Worm (Caenorhabditis elegans): ENCODE data around the gene R09D1.14.
A peak's percentile ranks its signal among the peaks of the same experiment; 100 is the strongest.

The R09D1.14 gene

DNA sequence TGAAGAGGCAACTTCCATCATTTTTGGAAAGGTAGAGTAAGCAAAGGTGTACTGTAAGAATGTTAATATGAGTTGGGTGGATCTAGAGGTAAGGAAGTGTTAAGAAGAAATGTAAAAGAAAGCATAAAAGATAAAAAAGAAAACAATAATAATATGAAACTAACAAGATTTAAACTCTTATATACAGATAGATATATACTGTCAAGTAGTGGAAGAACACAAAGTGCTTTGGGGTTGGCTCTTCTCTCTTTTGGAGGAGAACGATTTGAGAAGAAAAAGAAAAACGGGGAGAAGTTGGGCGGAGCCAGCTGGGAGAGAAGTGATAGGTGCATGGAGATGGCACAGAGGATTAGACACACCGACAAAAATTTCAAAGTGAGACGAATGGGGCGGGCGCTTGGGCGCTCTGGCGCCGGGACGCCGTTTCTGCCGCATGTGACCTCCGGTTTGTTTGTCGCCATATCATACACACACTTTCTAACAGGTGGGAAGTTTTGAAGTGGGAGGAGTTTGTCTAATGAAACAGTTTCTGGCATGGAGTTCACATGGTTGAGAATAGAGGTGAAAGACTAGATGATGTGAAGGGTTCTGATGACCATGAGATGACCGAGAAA lies 28.1 kb upstream of the R09D1.14 start, which contains the start of gene T19H5.4 (continued):
- no peak for TF ChIP-seq him-1 (tag; optimal IDR thresholded peaks at IDR 0.05)
- peak; percentile 90 for TF ChIP-seq nhr-80 (tag; optimal IDR thresholded peaks at IDR 0.05)
- TF ChIP-seq lin-40 (tag; optimal IDR thresholded peaks at IDR 0.05) = peak; percentile 47
- TF ChIP-seq F33H1.4 (GFP tag; IDR thresholded peaks at IDR 0.05) = no peak
- peak; percentile 56; the same call in 1 of the 2 replicates for TF ChIP-seq B0336.3 (GFP tag; IDR thresholded peaks at IDR 0.05)
- TF ChIP-seq sea-2 (GFP tag; IDR thresholded peaks at IDR 0.05) = 0 out of 2 replicates have a peak, but pooled peaks have one; percentile 30
- no peak for TF ChIP-seq akir-1 (GFP tag; optimal IDR thresholded peaks at IDR 0.05)
- no peak for TF ChIP-seq aptf-3 (GFP tag; IDR thresholded peaks at IDR 0.05)
- TF ChIP-seq attf-3 (GFP tag; conservative IDR thresholded peaks at IDR 0.05) = no peak
- 0 out of 2 replicates have a peak, but pooled peaks have one; percentile 65 for TF ChIP-seq let-526 (GFP tag; IDR thresholded peaks at IDR 0.05)
- no peak for TF ChIP-seq Y95B8A.8 (GFP tag; IDR thresholded peaks at IDR 0.05)
- TF ChIP-seq Y56A3A.18 (GFP tag; IDR thresholded peaks at IDR 0.05) = no peak
- no peak for TF ChIP-seq bed-2 (GFP tag; IDR thresholded peaks at IDR 0.05)
- TF ChIP-seq tbx-9 (tag; optimal IDR thresholded peaks at IDR 0.05; ENCODE audit: borderline replicate concordance) = no peak
- TF ChIP-seq repo-1 (tag; optimal IDR thresholded peaks at IDR 0.05) = no peak
- no peak for TF ChIP-seq B0035.1 (tag; optimal IDR thresholded peaks at IDR 0.05)
- no peak for TF ChIP-seq F37B4.10 (GFP tag; IDR thresholded peaks at IDR 0.05)
- TF ChIP-seq T26A5.8 (tag; optimal IDR thresholded peaks at IDR 0.05) = no peak
- TF ChIP-seq gei-17 (GFP tag; optimal IDR thresholded peaks at IDR 0.05) = no peak
- TF ChIP-seq nhr-27 (tag; optimal IDR thresholded peaks at IDR 0.05) = no peak
- peak; percentile 38; the same call in 1 of the 2 replicates for TF ChIP-seq egrh-3 (GFP tag; IDR thresholded peaks at IDR 0.05)
- peak; percentile 80 for TF ChIP-seq ztf-26 (tag; optimal IDR thresholded peaks at IDR 0.05)
- no peak for TF ChIP-seq fkh-3 (tag; optimal IDR thresholded peaks at IDR 0.05)
- TF ChIP-seq B0019.2 (GFP tag; conservative IDR thresholded peaks at IDR 0.05) = no peak
- peak; percentile 33; the same call in 1 of the 2 replicates for TF ChIP-seq mcd-1 (GFP tag; IDR thresholded peaks at IDR 0.05)
- TF ChIP-seq B0261.1 (tag; optimal IDR thresholded peaks at IDR 0.05) = no peak
- no peak for TF ChIP-seq F23B12.7 (tag; optimal IDR thresholded peaks at IDR 0.05; ENCODE audit: insufficient read depth)
- TF ChIP-seq mel-28 (tag; optimal IDR thresholded peaks at IDR 0.05; ENCODE audit: borderline replicate concordance) = no peak
- TF ChIP-seq dox-1 (GFP tag; IDR thresholded peaks at IDR 0.05) = peak; percentile 44; the same call in 1 of the 2 replicates
- TF ChIP-seq unc-130 (GFP tag; optimal IDR thresholded peaks at IDR 0.05) = no peak
- no peak for TF ChIP-seq nfya-1 (tag; optimal IDR thresholded peaks at IDR 0.05; ENCODE audit: borderline replicate concordance, insufficient read depth)
- no peak for TF ChIP-seq athp-1 (tag; optimal IDR thresholded peaks at IDR 0.05)
- no peak for TF ChIP-seq lin-35 (GFP tag; optimal IDR thresholded peaks at IDR 0.05)
- no peak for TF ChIP-seq die-1 (tag; optimal IDR thresholded peaks at IDR 0.05)
- TF ChIP-seq cebp-1 (GFP tag; IDR thresholded peaks at IDR 0.05) = peak; percentile 61; the same call in 1 of the 2 replicates
- TF ChIP-seq cebp-1 (tag; optimal IDR thresholded peaks at IDR 0.05) = peak; percentile 82
- no peak for TF ChIP-seq mxl-1 (tag; optimal IDR thresholded peaks at IDR 0.05)
- TF ChIP-seq tlf-1 (GFP tag; optimal IDR thresholded peaks at IDR 0.05) = no peak
- no peak for TF ChIP-seq F55B11.4 (tag; optimal IDR thresholded peaks at IDR 0.05; ENCODE audit: borderline replicate concordance, insufficient read depth)
- TF ChIP-seq sdz-38 (tag; optimal IDR thresholded peaks at IDR 0.05) = no peak
- TF ChIP-seq K11D2.4 (GFP tag; IDR thresholded peaks at IDR 0.05) = peak; percentile 62; the same call in 1 of the 2 replicates
- no peak for TF ChIP-seq lsy-27 (tag; optimal IDR thresholded peaks at IDR 0.05; ENCODE audit: borderline replicate concordance, insufficient read depth)
- TF ChIP-seq ceh-79 (tag; optimal IDR thresholded peaks at IDR 0.05) = no peak
- TF ChIP-seq C06A6.2 (GFP tag; conservative IDR thresholded peaks at IDR 0.05) = no peak; the same call in 1 of the 2 replicates
- TF ChIP-seq egl-18 (GFP tag; IDR thresholded peaks at IDR 0.05) = no peak
- TF ChIP-seq ama-1 (optimal IDR thresholded peaks at IDR 0.05) = no peak
- no peak for TF ChIP-seq ama-1 (GFP tag; optimal IDR thresholded peaks at IDR 0.05)
- TF ChIP-seq pha-4 (tag; optimal IDR thresholded peaks at IDR 0.05) = no peak
- TF ChIP-seq nfyb-1 (GFP tag; IDR thresholded peaks at IDR 0.05) = peak; percentile 29; the same call in 1 of the 2 replicates

All from whole organism, young adult.